Fruit fly (Drosophila melanogaster) whole organism, embryonic: ENCODE results near the gene Ser.

Source experiments
- ATbp ChIP-seq: fragments of 200-800 bp; sonication (Bioruptor generic); optimal IDR thresholded peaks from 2 replicates; lab custom pipeline; 2017; ENCODE audit warnings: missing biosample characterization, mild to moderate bottlenecking, missing genetic modification characterization, missing genetic modification reagents
- Adf1 ChIP-seq: fragments of 200-800 bp; sonication (Bioruptor generic); IDR thresholded peaks from 2 replicates; pipeline ENCODE4 v1.3.6; 2022; ENCODE audit warnings: missing biosample characterization, missing genetic modification characterization
- C15 ChIP-seq: fragments of 200-800 bp; sonication (Bioruptor generic); IDR thresholded peaks from 3 replicates; pipeline ENCODE4 v1.3.6; 2022; ENCODE audit warnings: missing biosample characterization, missing genetic modification characterization
- CG10462 ChIP-seq: fragments of 200-800 bp; sonication (Bioruptor generic); optimal IDR thresholded peaks from 2 replicates; lab custom pipeline; 2016; ENCODE audit warnings: missing biosample characterization, missing genetic modification characterization
- CG11093 ChIP-seq: fragments of 200-800 bp; sonication (Bioruptor generic); IDR thresholded peaks from 3 replicates; pipeline ENCODE4 v1.3.6; 2022; ENCODE audit warnings: missing biosample characterization, missing genetic modification characterization
- CG12659 ChIP-seq: fragments of 200-800 bp; sonication (Bioruptor generic); optimal IDR thresholded peaks from 3 replicates; lab custom pipeline; 2017; ENCODE audit warnings: mild to moderate bottlenecking, missing biosample characterization, missing genetic modification reagents, missing genetic modification characterization
- CG15269 ChIP-seq: fragments of 200-800 bp; sonication (Bioruptor generic); optimal IDR thresholded peaks from 2 replicates; lab custom pipeline; 2018; ENCODE audit warnings: missing biosample characterization, mild to moderate bottlenecking, missing genetic modification characterization, moderate library complexity
- CG15696 ChIP-seq: fragments of 200-800 bp; sonication (Bioruptor generic); optimal IDR thresholded peaks from 2 replicates; lab custom pipeline; 2019; ENCODE audit warnings: missing biosample characterization, mild to moderate bottlenecking, missing genetic modification characterization, moderate library complexity
- CG17568 ChIP-seq: fragments of 200-800 bp; sonication (Bioruptor generic); optimal IDR thresholded peaks from 2 replicates; lab custom pipeline; 2018; ENCODE audit warnings: missing biosample characterization, mild to moderate bottlenecking, missing genetic modification characterization, moderate library complexity
- CG18764 ChIP-seq: fragments of 200-800 bp; sonication (Bioruptor generic); optimal IDR thresholded peaks from 3 replicates; lab custom pipeline; 2016; ENCODE audit warnings: missing biosample characterization, missing genetic modification characterization
- CG2889 ChIP-seq: fragments of 200-800 bp; sonication (Bioruptor generic); IDR thresholded peaks from 3 replicates; pipeline ENCODE4 v1.3.6; 2022; ENCODE audit warnings: missing biosample characterization, missing genetic modification characterization
- CG3838 ChIP-seq: fragments of 200-800 bp; sonication (Bioruptor generic); optimal IDR thresholded peaks from 3 replicates; lab custom pipeline; 2016; ENCODE audit warnings: missing biosample characterization, missing genetic modification characterization
- CG4404 ChIP-seq: fragments of 200-800 bp; sonication (Bioruptor generic); IDR thresholded peaks from 2 replicates; pipeline ENCODE4 v1.3.6; 2022; ENCODE audit warnings: missing biosample characterization, missing genetic modification characterization
- CG4707 ChIP-seq: fragments of 200-800 bp; sonication (Bioruptor generic); optimal IDR thresholded peaks from 2 replicates; lab custom pipeline; 2018; ENCODE audit warnings: missing biosample characterization, mild to moderate bottlenecking, missing genetic modification characterization, moderate library complexity
- CG4854 ChIP-seq: fragments of 200-800 bp; sonication (Bioruptor generic); optimal IDR thresholded peaks from 2 replicates; lab custom pipeline; 2016; ENCODE audit warnings: missing biosample characterization, missing genetic modification characterization, inconsistent platforms
- CG7963 ChIP-seq: fragments of 200-800 bp; sonication (Bioruptor generic); IDR thresholded peaks from 3 replicates; pipeline ENCODE4 v1.3.6; 2022; ENCODE audit warnings: missing biosample characterization, missing genetic modification characterization; ENCODE audit not compliant: partially characterized antibody
- CG8290 ChIP-seq, 3 experiments: fragments of 200-800 bp; sonication (Bioruptor generic); optimal IDR thresholded peaks; 2 replicates each; lab custom pipeline; 2016 to 2019; ENCODE audit warnings: missing biosample characterization in 3 of 3, missing genetic modification characterization in 3 of 3, mild to moderate bottlenecking in 2 of 3, moderate library complexity in 1 of 3
- Dp ChIP-seq: fragments of 200-800 bp; sonication (Bioruptor generic); optimal IDR thresholded peaks from 2 replicates; lab custom pipeline; 2018; ENCODE audit warnings: missing biosample characterization, mild to moderate bottlenecking, missing genetic modification characterization, moderate library complexity
- HLH4C ChIP-seq: fragments of 200-800 bp; sonication (Bioruptor generic); IDR thresholded peaks from 3 replicates; pipeline ENCODE4 v1.3.6; 2022; ENCODE audit warnings: missing biosample characterization, missing genetic modification characterization; ENCODE audit not compliant: partially characterized antibody
- HLH54F ChIP-seq: fragments of 200-800 bp; sonication (Bioruptor generic); optimal IDR thresholded peaks from 3 replicates; lab custom pipeline; 2016; ENCODE audit warnings: missing biosample characterization, missing genetic modification characterization
- HmgZ ChIP-seq: fragments of 200-800 bp; sonication (Bioruptor generic); optimal IDR thresholded peaks from 2 replicates; lab custom pipeline; 2018; ENCODE audit warnings: missing biosample characterization, mild to moderate bottlenecking, missing genetic modification characterization
- Lim3 ChIP-seq: fragments of 200-800 bp; sonication (Bioruptor generic); IDR thresholded peaks from 2 replicates; pipeline ENCODE4 v1.3.6; 2022; ENCODE audit warnings: missing biosample characterization, missing genetic modification characterization
- MBD-R2 ChIP-seq: fragments of 200-800 bp; sonication (Bioruptor generic); IDR thresholded peaks from 2 replicates; pipeline ENCODE4 v1.3.6; 2022; ENCODE audit warnings: missing biosample characterization, missing genetic modification characterization
- MESR4 ChIP-seq: fragments of 200-800 bp; sonication (Bioruptor generic); optimal IDR thresholded peaks from 2 replicates; lab custom pipeline; 2018; ENCODE audit warnings: missing biosample characterization, mild to moderate bottlenecking, missing genetic modification characterization, moderate library complexity
- MTF-1 ChIP-seq: fragments of 200-800 bp; sonication (Bioruptor generic); optimal IDR thresholded peaks from 2 replicates; lab custom pipeline; 2018; ENCODE audit warnings: missing biosample characterization, mild to moderate bottlenecking, missing genetic modification characterization, borderline replicate concordance
- Mad ChIP-seq: fragments of 200-800 bp; sonication (Bioruptor generic); optimal IDR thresholded peaks from 2 replicates; lab custom pipeline; 2016; ENCODE audit warnings: missing biosample characterization, missing genetic modification characterization
- Neu2 ChIP-seq: fragments of 200-800 bp; sonication (Bioruptor generic); optimal IDR thresholded peaks from 3 replicates; lab custom pipeline; 2016; ENCODE audit warnings: missing biosample characterization, missing genetic modification characterization, borderline replicate concordance
- Rfx ChIP-seq: fragments of 200-800 bp; sonication (Bioruptor generic); IDR thresholded peaks from 2 replicates; pipeline ENCODE4 v1.3.6; 2022; ENCODE audit warnings: missing biosample characterization, missing genetic modification characterization
- Vsx1 ChIP-seq: fragments of 200-800 bp; sonication (Bioruptor generic); optimal IDR thresholded peaks from 2 replicates; lab custom pipeline; 2017; ENCODE audit warnings: missing biosample characterization, mild to moderate bottlenecking, missing genetic modification characterization, missing genetic modification reagents
- ato ChIP-seq: fragments of 200-800 bp; sonication (Bioruptor generic); IDR thresholded peaks from 2 replicates; pipeline ENCODE4 v1.3.6; 2022; ENCODE audit warnings: missing biosample characterization, missing genetic modification characterization; ENCODE audit not compliant: partially characterized antibody
- br ChIP-seq: fragments of >200 bp; optimal IDR thresholded peaks from 2 replicates; lab custom pipeline; 2017
- chif ChIP-seq, 2 experiments: fragments of 200-800 bp; sonication (Bioruptor generic); optimal IDR thresholded peaks; 3 replicates each; lab custom pipeline; 2016; ENCODE audit warnings: missing biosample characterization in 2 of 2, missing genetic modification characterization in 2 of 2
- chm ChIP-seq: fragments of 200-800 bp; sonication (Bioruptor generic); IDR thresholded peaks from 2 replicates; pipeline ENCODE4 v1.3.6; 2022; ENCODE audit warnings: missing biosample characterization, missing genetic modification characterization
- chn ChIP-seq: fragments of 200-800 bp; sonication (Bioruptor generic); optimal IDR thresholded peaks from 2 replicates; lab custom pipeline; 2016; ENCODE audit warnings: missing biosample characterization, missing genetic modification characterization
- exex ChIP-seq: fragments of 200-800 bp; sonication (Bioruptor generic); optimal IDR thresholded peaks from 4 replicates; lab custom pipeline; 2018; ENCODE audit warnings: missing biosample characterization, mild to moderate bottlenecking, missing genetic modification characterization, moderate library complexity
- gem ChIP-seq: fragments of 200-800 bp; sonication (Bioruptor generic); optimal IDR thresholded peaks from 2 replicates; lab custom pipeline; 2019; ENCODE audit warnings: missing biosample characterization, mild to moderate bottlenecking, missing genetic modification characterization, moderate library complexity
- hkb ChIP-seq, 2 experiments: fragments of 200-800 bp in 1 of 2; fragments of >200 bp in 1 of 2; sonication (Bioruptor generic) in 1 of 2; IDR thresholded peaks in 1 of 2; optimal IDR thresholded peaks in 1 of 2; 2 replicates each; pipeline versions ENCODE4 v1.3.6 to Lab custom; 2017 to 2022; ENCODE audit warnings: missing biosample characterization in 1 of 2, missing genetic modification characterization in 1 of 2
- jumu ChIP-seq: fragments of 200-800 bp; sonication (Bioruptor generic); optimal IDR thresholded peaks from 3 replicates; lab custom pipeline; 2016; ENCODE audit warnings: missing biosample characterization, missing genetic modification characterization
- mld ChIP-seq: fragments of 200-800 bp; sonication (Bioruptor generic); IDR thresholded peaks from 3 replicates; pipeline ENCODE4 v1.3.6; 2022; ENCODE audit warnings: missing biosample characterization, missing genetic modification characterization; ENCODE audit not compliant: partially characterized antibody
- nom ChIP-seq: fragments of 200-800 bp; sonication (Bioruptor generic); optimal IDR thresholded peaks from 2 replicates; lab custom pipeline; 2017; ENCODE audit warnings: missing biosample characterization, missing genetic modification characterization, mild to moderate bottlenecking, moderate library complexity, missing genetic modification reagents
- onecut ChIP-seq: fragments of 200-800 bp; sonication (Bioruptor generic); IDR thresholded peaks from 2 replicates; pipeline ENCODE4 v1.3.6; 2022; ENCODE audit warnings: missing biosample characterization, missing genetic modification characterization
- pita ChIP-seq: fragments of 200-800 bp; sonication (Bioruptor generic); optimal IDR thresholded peaks from 2 replicates; lab custom pipeline; 2017; ENCODE audit warnings: missing biosample characterization, mild to moderate bottlenecking, missing genetic modification characterization
- pros ChIP-seq: fragments of 200-800 bp; sonication (Bioruptor generic); optimal IDR thresholded peaks from 3 replicates; lab custom pipeline; 2019; ENCODE audit warnings: missing biosample characterization, mild to moderate bottlenecking, missing genetic modification characterization, moderate library complexity
- sisA ChIP-seq: fragments of 200-800 bp; sonication (Bioruptor generic); IDR thresholded peaks from 2 replicates; pipeline ENCODE4 v1.3.6; 2022; ENCODE audit warnings: missing biosample characterization, missing genetic modification characterization
- slbo ChIP-seq: fragments of 200-800 bp; sonication (Bioruptor generic); IDR thresholded peaks from 2 replicates; pipeline ENCODE4 v1.3.6; 2022; ENCODE audit warnings: missing biosample characterization, missing genetic modification characterization
- so ChIP-seq: fragments of 200-800 bp; sonication (Bioruptor generic); IDR thresholded peaks from 3 replicates; pipeline ENCODE4 v1.3.6; 2022; ENCODE audit warnings: missing biosample characterization, missing genetic modification characterization
- tna ChIP-seq: fragments of 200-800 bp; sonication (Bioruptor generic); IDR thresholded peaks from 2 replicates; pipeline ENCODE4 v1.3.6; 2022; ENCODE audit warnings: missing biosample characterization, missing genetic modification characterization; ENCODE audit not compliant: partially characterized antibody
- ttk ChIP-seq: fragments of 200-800 bp; sonication (Bioruptor generic); IDR thresholded peaks from 2 replicates; pipeline ENCODE4 v2.1.2; 2022; ENCODE audit warnings: missing biosample characterization, missing genetic modification characterization
- vfl ChIP-seq: fragments of 200-800 bp; sonication (Bioruptor generic); optimal IDR thresholded peaks from 2 replicates; lab custom pipeline; 2016; ENCODE audit warnings: missing biosample characterization, missing genetic modification characterization
- wdn ChIP-seq: fragments of 200-800 bp; sonication (Bioruptor generic); IDR thresholded peaks from 2 replicates; pipeline ENCODE4 v1.3.6; 2022; ENCODE audit warnings: missing biosample characterization, missing genetic modification characterization

Gene Ser

DNA sequence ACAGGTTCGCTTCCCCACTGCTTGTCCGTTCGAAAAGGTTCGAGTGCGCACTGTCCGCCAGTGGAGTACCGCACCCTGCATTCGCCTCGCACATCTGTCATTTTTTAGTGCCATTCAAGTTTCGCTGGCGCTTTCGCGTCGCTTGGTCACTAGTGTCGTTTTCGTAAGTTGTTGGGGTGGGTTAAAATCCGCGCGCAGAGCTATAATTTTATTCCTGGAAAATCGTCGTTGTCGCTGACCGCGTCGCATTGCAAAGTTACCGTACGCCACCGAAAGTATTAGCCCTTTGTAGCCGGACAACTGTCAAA, 42.6 kb downstream of the Ser start, which contains the start of gene Men-b (continued):
- TF ChIP-seq mld (GFP tag; lab: Robert Waterston, UW): peak; percentile 42; the same call in 1 of the 3 replicates
- peak; percentile 97 for TF ChIP-seq pita (GFP tag; lab: Kevin White, UChicago)
- TF ChIP-seq CG17568 (GFP tag; lab: Kevin White, UChicago): no peak
- no peak for TF ChIP-seq chif (GFP tag; optimal IDR thresholded peaks at IDR 0.05; lab: Kevin White, UChicago)
- TF ChIP-seq jumu (GFP tag; lab: Kevin White, UChicago): no peak
- no peak for TF ChIP-seq Lim3 (GFP tag; lab: Robert Waterston, UW)
- 0 out of 2 replicates have a peak, but pooled peaks have one; percentile 6 for TF ChIP-seq sisA (GFP tag; lab: Robert Waterston, UW)
- no peak for TF ChIP-seq CG4854
- TF ChIP-seq HmgZ: peak; percentile 62
- no peak for TF ChIP-seq CG15696 (tag; lab: Kevin White, UChicago)
- no peak for TF ChIP-seq CG10462
- TF ChIP-seq so (GFP tag; lab: Robert Waterston, UW): no peak
- no peak for TF ChIP-seq ttk (GFP tag; lab: Robert Waterston, UW)
- TF ChIP-seq ATbp (GFP tag; lab: Kevin White, UChicago): no peak
- TF ChIP-seq pros (GFP tag; lab: Kevin White, UChicago): no peak
- TF ChIP-seq CG11093 (GFP tag; lab: Robert Waterston, UW): no peak
- no peak for TF ChIP-seq CG15269 (tag; lab: Kevin White, UChicago)
- TF ChIP-seq vfl: no peak
- TF ChIP-seq Mad (GFP tag; lab: Kevin White, UChicago): no peak
- TF ChIP-seq CG2889 (GFP tag; lab: Robert Waterston, UW): no peak
- TF ChIP-seq CG4404 (GFP tag; lab: Robert Waterston, UW): no peak
- TF ChIP-seq HLH4C: no peak
- TF ChIP-seq CG8290 (GFP tag; optimal IDR thresholded peaks at IDR 0.05; lab: Kevin White, UChicago): no peak
- TF ChIP-seq CG8290 (tag; optimal IDR thresholded peaks at IDR 0.05; lab: Kevin White, UChicago): peak in 1 of 2 experiments; percentile 83
- no peak for TF ChIP-seq Neu2 (GFP tag; lab: Kevin White, UChicago)
- peak; percentile 21; the same call in 1 of the 2 replicates for TF ChIP-seq wdn (GFP tag; lab: Robert Waterston, UW)
- TF ChIP-seq Dp (GFP tag; lab: Kevin White, UChicago): peak; percentile 80
- no peak for TF ChIP-seq Adf1 (GFP tag; lab: Robert Waterston, UW)
- TF ChIP-seq CG7963: no peak
- TF ChIP-seq CG12659: peak; percentile 67
- TF ChIP-seq CG18764 (GFP tag; lab: Kevin White, UChicago): no peak
- TF ChIP-seq gem (tag; lab: Kevin White, UChicago): no peak
- TF ChIP-seq exex (tag; lab: Kevin White, UChicago): no peak
- TF ChIP-seq chm: peak; percentile 55; the same call in 1 of the 2 replicates
- TF ChIP-seq Vsx1: no peak
- TF ChIP-seq ato: 0 out of 2 replicates have a peak, but pooled peaks have one; percentile 7
- peak; percentile 20 for TF ChIP-seq MESR4 (GFP tag; lab: Kevin White, UChicago)
- no peak for TF ChIP-seq HLH54F (GFP tag; lab: Kevin White, UChicago)
- TF ChIP-seq Rfx (GFP tag; lab: Robert Waterston, UW): peak; percentile 39
- peak; percentile 37; the same call in 1 of the 2 replicates for TF ChIP-seq slbo (GFP tag; lab: Robert Waterston, UW)
- TF ChIP-seq onecut (GFP tag; lab: Robert Waterston, UW): no peak
- no peak for TF ChIP-seq CG3838
- TF ChIP-seq tna: no peak
- peak; percentile 63 for TF ChIP-seq MBD-R2
- TF ChIP-seq hkb (optimal IDR thresholded peaks at IDR 0.05; lab: Kevin White, UChicago): no peak
- TF ChIP-seq hkb (GFP tag; IDR thresholded peaks at IDR 0.05; lab: Robert Waterston, UW): no peak
- no peak for TF ChIP-seq chn
- no peak for TF ChIP-seq MTF-1 (GFP tag; lab: Kevin White, UChicago)
- TF ChIP-seq C15 (GFP tag; lab: Robert Waterston, UW): no peak
- TF ChIP-seq nom: no peak
- TF ChIP-seq br (lab: Kevin White, UChicago): no peak
- no peak for TF ChIP-seq CG4707 (GFP tag; lab: Kevin White, UChicago)
